Worm (Caenorhabditis elegans): ENCODE measurements around the gene fbxb-47.

DNA sequence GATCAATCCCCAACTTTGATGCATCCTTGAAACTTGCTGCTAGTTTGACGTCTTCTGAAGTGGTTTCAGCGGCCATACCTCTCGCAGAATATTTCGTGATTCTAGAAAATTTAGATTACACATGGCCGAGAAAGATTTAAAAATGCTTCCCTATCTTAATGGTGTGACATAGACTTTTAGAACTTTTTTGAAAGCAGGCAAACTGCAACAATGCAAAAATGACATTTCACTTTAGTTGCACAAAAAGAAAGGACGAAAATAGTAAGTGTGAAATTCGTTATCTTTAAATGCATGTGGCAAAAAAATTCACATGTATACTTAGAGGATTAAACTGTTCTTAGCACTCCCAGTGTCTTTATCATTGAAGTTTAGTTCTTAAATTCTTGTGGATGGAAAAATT lies 46.1 kb downstream of the fbxb-47 start, which contains the start of gene ZC204.12:
- TF ChIP-seq lin-15B (tag; optimal IDR thresholded peaks at IDR 0.05) (no peak), ceh-82 (tag; optimal IDR thresholded peaks at IDR 0.05) (no peak), nhr-77 (tag; optimal IDR thresholded peaks at IDR 0.05) (no peak), fkh-10 (GFP tag; optimal IDR thresholded peaks at IDR 0.05) (no peak), elt-3 (tag; optimal IDR thresholded peaks at IDR 0.05) (no peak), fos-1 (tag; optimal IDR thresholded peaks at IDR 0.05) (no peak), ceh-16 (tag; optimal IDR thresholded peaks at IDR 0.05) (no peak), egl-27 (tag; optimal IDR thresholded peaks at IDR 0.05) (no peak), aly-2 (tag; optimal IDR thresholded peaks at IDR 0.05) (no peak), lin-39 (tag; optimal IDR thresholded peaks at IDR 0.05) (no peak), zag-1 (tag; optimal IDR thresholded peaks at IDR 0.05) (no peak), ceh-28 (tag; optimal IDR thresholded peaks at IDR 0.05) (no peak), nfya-1 (tag; optimal IDR thresholded peaks at IDR 0.05; ENCODE audit: insufficient read depth) (no peak), ztf-11 (tag; optimal IDR thresholded peaks at IDR 0.05) (no peak)

Measured in whole organism, L3 larva.